Worm (Caenorhabditis elegans) whole organism, young adult: ENCODE data around the gene srbc-9.

Source experiments
- F37B4.10 ChIP-seq: fragments of 200-800 bp; sonication (Bioruptor generic); IDR thresholded peaks from 2 replicates; pipeline ENCODE4 v1.3.6; 2022; ENCODE audit warnings: missing genetic modification characterization, missing compliant biosample characterization
- F39B2.1 ChIP-seq: fragments of 200-800 bp; sonication (Bioruptor generic); IDR thresholded peaks from 2 replicates; pipeline ENCODE4 v1.3.6; 2022; ENCODE audit warnings: missing genetic modification reagents, missing genetic modification characterization, missing compliant biosample characterization
- Y67H2A.10 ChIP-seq: fragments of 200-800 bp; sonication (Bioruptor generic); conservative IDR thresholded peaks from 2 replicates; pipeline ENCODE4 v1.3.6; 2022; ENCODE audit warnings: missing genetic modification reagents, missing genetic modification characterization, missing compliant biosample characterization
- aptf-3 ChIP-seq: fragments of 200-800 bp; sonication (Bioruptor generic); IDR thresholded peaks from 2 replicates; pipeline ENCODE4 v1.3.6; 2022; ENCODE audit warnings: missing genetic modification characterization, missing compliant biosample characterization
- attf-3 ChIP-seq: fragments of 200-800 bp; sonication (Bioruptor generic); conservative IDR thresholded peaks from 2 replicates; pipeline ENCODE4 v1.3.6; 2022; ENCODE audit warnings: missing genetic modification reagents, missing genetic modification characterization, missing compliant biosample characterization
- bed-1 ChIP-seq: fragments of 200-800 bp; sonication (Bioruptor generic); IDR thresholded peaks from 2 replicates; pipeline ENCODE4 v1.3.6; 2022; ENCODE audit warnings: missing genetic modification reagents, missing genetic modification characterization, missing compliant biosample characterization
- bed-2 ChIP-seq: fragments of 200-800 bp; sonication (Bioruptor generic); IDR thresholded peaks from 2 replicates; pipeline ENCODE4 v1.3.6; 2022; ENCODE audit warnings: missing genetic modification reagents, missing genetic modification characterization, missing compliant biosample characterization
- dpff-1 ChIP-seq: sonication (generic microtip); optimal IDR thresholded peaks from 2 replicates; lab custom pipeline; 2017; ENCODE audit warnings: mild to moderate bottlenecking, missing genetic modification characterization, missing compliant biosample characterization
- egl-18 ChIP-seq: fragments of 200-800 bp; sonication (Bioruptor generic); IDR thresholded peaks from 2 replicates; pipeline ENCODE4 v1.3.6; 2022; ENCODE audit warnings: missing genetic modification reagents, missing genetic modification characterization, missing compliant biosample characterization
- egrh-3 ChIP-seq: fragments of 200-800 bp; sonication (Bioruptor generic); IDR thresholded peaks from 2 replicates; pipeline ENCODE4 v1.3.6; 2022; ENCODE audit warnings: missing genetic modification reagents, missing genetic modification characterization, missing compliant biosample characterization
- ekl-4 ChIP-seq: fragments of 200-800 bp; sonication (Bioruptor generic); IDR thresholded peaks from 2 replicates; pipeline ENCODE4 v1.3.6; 2022; ENCODE audit warnings: missing genetic modification reagents, missing genetic modification characterization, missing compliant biosample characterization
- ets-4 ChIP-seq: fragments of 200-800 bp; sonication (Bioruptor generic); optimal IDR thresholded peaks from 2 replicates; lab custom pipeline; 2018; ENCODE audit warnings: mild to moderate bottlenecking, missing genetic modification characterization, missing compliant biosample characterization
- hlh-12 ChIP-seq: sonication (generic microtip); optimal IDR thresholded peaks from 2 replicates; lab custom pipeline; 2016; ENCODE audit warnings: missing genetic modification characterization, missing compliant biosample characterization
- lin-40 ChIP-seq: sonication (generic microtip); optimal IDR thresholded peaks from 2 replicates; lab custom pipeline; 2016; ENCODE audit warnings: missing genetic modification characterization, mild to moderate bottlenecking, missing compliant biosample characterization, missing genotype, missing genetic modification reagents
- madf-3 ChIP-seq: fragments of 200-800 bp; sonication (Bioruptor generic); IDR thresholded peaks from 2 replicates; pipeline ENCODE4 v1.3.6; 2022; ENCODE audit warnings: missing genetic modification reagents, missing genetic modification characterization, missing compliant biosample characterization
- pbrm-1 ChIP-seq: fragments of 200-800 bp; sonication (Bioruptor generic); IDR thresholded peaks from 2 replicates; pipeline ENCODE4 v1.3.6; 2022; ENCODE audit warnings: missing genetic modification reagents, missing genetic modification characterization, missing compliant biosample characterization
- sea-2 ChIP-seq: fragments of 200-800 bp; sonication (Bioruptor generic); IDR thresholded peaks from 2 replicates; pipeline ENCODE4 v1.3.6; 2022; ENCODE audit warnings: missing genetic modification characterization, missing compliant biosample characterization
- ztf-25 ChIP-seq: fragments of 200-800 bp; sonication (Bioruptor generic); IDR thresholded peaks from 2 replicates; pipeline ENCODE4 v1.3.6; 2022; ENCODE audit warnings: missing genetic modification reagents, missing genetic modification characterization, missing compliant biosample characterization
- ztf-28 ChIP-seq: fragments of 200-800 bp; sonication (Bioruptor generic); IDR thresholded peaks from 2 replicates; pipeline ENCODE4 v1.3.6; 2022; ENCODE audit warnings: missing genetic modification reagents, missing genetic modification characterization, missing compliant biosample characterization
- ztf-6 ChIP-seq: fragments of 200-800 bp; sonication (Bioruptor generic); IDR thresholded peaks from 2 replicates; pipeline ENCODE4 v1.3.6; 2022; ENCODE audit warnings: missing genetic modification reagents, missing genetic modification characterization, missing compliant biosample characterization

The srbc-9 gene

ce11 chrV:7444331-7444730, 45.9 kb downstream of the srbc-9 start, which contains the start of gene nhr-141:
TSS of gene nhr-141 (plus strand) at chrV:7444661.
- TF ChIP-seq egrh-3 (GFP tag; lab: Robert Waterston, UW), result peak; percentile 55
- peak; percentile 65; the same call in 1 of the 2 replicates for TF ChIP-seq madf-3

ce11 chrV:7443480-7443879, 46.8 kb downstream of the srbc-9 start:
- TF ChIP-seq ztf-6 (GFP tag; lab: Robert Waterston, UW) (0 out of 2 replicates have a peak, but pooled peaks have one; percentile 35), F37B4.10 (GFP tag; lab: Robert Waterston, UW) (peak; percentile 94; the same call in 1 of the 2 replicates), bed-1 (GFP tag; lab: Robert Waterston, UW) (0 out of 2 replicates have a peak, but pooled peaks have one; percentile 20), attf-3 (peak; percentile 62), ztf-28 (GFP tag; lab: Robert Waterston, UW) (0 out of 2 replicates have a peak, but pooled peaks have one; percentile 43), Y67H2A.10 (GFP tag; lab: Robert Waterston, UW) (peak; percentile 19; the same call in 1 of the 2 replicates), bed-2 (GFP tag; lab: Robert Waterston, UW) (peak; percentile 9; the same call in 1 of the 2 replicates), ztf-25 (GFP tag; lab: Robert Waterston, UW) (0 out of 2 replicates have a peak, but pooled peaks have one; percentile 75), F39B2.1 (GFP tag; lab: Robert Waterston, UW) (0 out of 2 replicates have a peak, but pooled peaks have one; percentile 51), egl-18 (GFP tag; lab: Robert Waterston, UW) (0 out of 2 replicates have a peak, but pooled peaks have one; percentile 53), egrh-3 (GFP tag; lab: Robert Waterston, UW) (peak; percentile 88), sea-2 (GFP tag; lab: Robert Waterston, UW) (0 out of 2 replicates have a peak, but pooled peaks have one; percentile 33), ekl-4 (peak; percentile 21; the same call in 1 of the 2 replicates), pbrm-1 (0 out of 2 replicates have a peak, but pooled peaks have one; percentile 34)

- TF ChIP-seq ets-4 (GFP tag; lab: Kevin White, UChicago) (no peak), aptf-3 (GFP tag; lab: Robert Waterston, UW) (no peak), hlh-12 (no peak), lin-40 (no peak), egrh-3 (GFP tag; lab: Robert Waterston, UW) (no peak), dpff-1 (tag; lab: Kevin White, UChicago) (no peak)
These were observed 50.4 kb downstream of the srbc-9 start, which contains the start of gene try-13 for ce11 chrV:7439807-7440206. TSS of gene try-13 (plus strand) at chrV:7440107.
